Worm (Caenorhabditis elegans): ENCODE data around the gene cisd-1.

Gene cisd-1

DNA sequence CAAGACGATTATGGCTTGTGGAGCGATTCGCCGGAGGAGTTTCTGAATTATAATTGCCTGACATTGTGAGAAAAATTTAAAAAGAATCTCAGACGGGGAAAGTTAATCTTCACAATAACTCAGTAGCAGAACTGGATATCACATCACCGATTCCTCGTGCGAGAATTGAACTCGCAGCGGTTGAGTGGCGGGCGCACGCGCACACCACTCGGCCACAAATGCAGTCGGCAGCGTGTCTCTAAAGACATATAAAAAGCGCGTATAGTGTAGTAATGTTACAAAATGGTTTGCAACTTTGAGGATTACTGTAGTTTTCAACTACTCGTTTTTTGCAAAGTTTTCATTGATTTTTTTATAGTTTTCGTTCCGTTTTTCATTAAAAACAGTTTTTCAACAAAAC lies 15.2 kb upstream of the cisd-1 start (continued):
- TF ChIP-seq egl-18 (GFP tag; IDR thresholded peaks at IDR 0.05) (peak; percentile 85), attf-3 (GFP tag; conservative IDR thresholded peaks at IDR 0.05) (peak; percentile 71), nhr-80 (tag; optimal IDR thresholded peaks at IDR 0.05) (peak; percentile 57), ceh-58 (GFP tag; IDR thresholded peaks at IDR 0.05) (peak; percentile 87; the same call in 1 of the 2 replicates), zfh-2 (GFP tag; conservative IDR thresholded peaks at IDR 0.05) (peak; percentile 83), efl-1 (GFP tag; optimal IDR thresholded peaks at IDR 0.05) (peak; percentile 25), ztf-22 (GFP tag; optimal IDR thresholded peaks at IDR 0.05) (peak; percentile 57), lin-40 (tag; optimal IDR thresholded peaks at IDR 0.05) (peak; percentile 66), K11D2.4 (GFP tag; IDR thresholded peaks at IDR 0.05) (peak; percentile 72), rpc-1 (optimal IDR thresholded peaks at IDR 0.05) (peak; percentile 84), rpc-1 (tag; optimal IDR thresholded peaks at IDR 0.05) (peak; percentile 99), cebp-1 (GFP tag; IDR thresholded peaks at IDR 0.05) (peak; percentile 56; the same call in 1 of the 2 replicates), cebp-1 (tag; optimal IDR thresholded peaks at IDR 0.05) (no peak), somi-1 (GFP tag; optimal IDR thresholded peaks at IDR 0.05) (peak; percentile 88), lin-35 (GFP tag; optimal IDR thresholded peaks at IDR 0.05) (peak in 1 of 3 experiments; percentile 78), mcd-1 (GFP tag; IDR thresholded peaks at IDR 0.05) (peak; percentile 83), let-526 (GFP tag; IDR thresholded peaks at IDR 0.05) (0 out of 2 replicates have a peak, but pooled peaks have one; percentile 79), F57C9.4 (tag; optimal IDR thresholded peaks at IDR 0.05) (peak; percentile 72), cebp-2 (GFP tag; IDR thresholded peaks at IDR 0.05) (peak; percentile 97), lin-26 (GFP tag; IDR thresholded peaks at IDR 0.05) (peak; percentile 99), sptf-2 (GFP tag; optimal IDR thresholded peaks at IDR 0.05) (peak; percentile 98), ama-1 (optimal IDR thresholded peaks at IDR 0.05) (no peak), ama-1 (GFP tag; optimal IDR thresholded peaks at IDR 0.05) (peak; percentile 92 to 93), akir-1 (GFP tag; optimal IDR thresholded peaks at IDR 0.05) (peak; percentile 66), madf-3 (GFP tag; IDR thresholded peaks at IDR 0.05) (0 out of 2 replicates have a peak, but pooled peaks have one; percentile 44), atf-7 (tag; optimal IDR thresholded peaks at IDR 0.05) (peak; percentile 86), aptf-3 (GFP tag; IDR thresholded peaks at IDR 0.05) (0 out of 2 replicates have a peak, but pooled peaks have one; percentile 58), mel-28 (tag; optimal IDR thresholded peaks at IDR 0.05; ENCODE audit: borderline replicate concordance) (peak; percentile 70), ets-4 (GFP tag; optimal IDR thresholded peaks at IDR 0.05) (peak; percentile 94), ekl-4 (GFP tag; IDR thresholded peaks at IDR 0.05) (peak; percentile 92), ztf-28 (GFP tag; IDR thresholded peaks at IDR 0.05) (peak; percentile 75; the same call in 1 of the 2 replicates), nfya-1 (tag; optimal IDR thresholded peaks at IDR 0.05; ENCODE audit: borderline replicate concordance, insufficient read depth) (no peak), B0261.1 (tag; optimal IDR thresholded peaks at IDR 0.05) (peak; percentile 98)

DNA sequence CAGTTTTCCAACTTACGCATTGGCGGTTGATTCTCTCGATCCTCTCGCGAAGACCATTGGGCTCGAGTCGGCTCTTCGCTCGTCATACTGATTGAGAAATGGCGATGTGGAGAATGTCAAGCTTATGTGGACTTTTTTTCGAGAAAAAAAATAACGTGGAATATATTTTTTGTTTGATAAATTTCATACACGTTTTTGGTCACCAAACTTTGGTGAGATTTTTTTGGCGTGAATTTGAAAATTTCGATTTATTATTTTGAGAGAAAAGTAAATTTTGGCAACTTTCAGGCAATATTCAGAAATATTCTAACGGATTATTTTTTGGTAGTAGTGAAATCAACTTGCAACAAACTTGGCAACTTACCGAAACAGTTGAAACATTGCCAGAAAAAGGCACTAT lies 9.7 kb upstream of the cisd-1 start, which contains the start of gene W02B12.12:
TSS of gene W02B12.12 (minus strand) at position 101 of the 400 bp plus-strand sequence.
- TF ChIP-seq Y67H2A.10 (GFP tag; conservative IDR thresholded peaks at IDR 0.05) = no peak
- TF ChIP-seq egrh-3 (GFP tag; IDR thresholded peaks at IDR 0.05) = no peak
- no peak for TF ChIP-seq ztf-25 (GFP tag; IDR thresholded peaks at IDR 0.05)
- TF ChIP-seq ekl-4 (GFP tag; IDR thresholded peaks at IDR 0.05) = no peak
- no peak for TF ChIP-seq attf-6 (GFP tag; IDR thresholded peaks at IDR 0.05)
- TF ChIP-seq B0019.2 (GFP tag; conservative IDR thresholded peaks at IDR 0.05) = no peak
- TF ChIP-seq tbp1 (GFP tag; optimal IDR thresholded peaks at IDR 0.05) = no peak
- no peak for TF ChIP-seq egl-18 (GFP tag; IDR thresholded peaks at IDR 0.05)
- no peak for TF ChIP-seq lsy-27 (tag; optimal IDR thresholded peaks at IDR 0.05; ENCODE audit: borderline replicate concordance, insufficient read depth)
- no peak for TF ChIP-seq nfyb-1 (GFP tag; IDR thresholded peaks at IDR 0.05)
- no peak for TF ChIP-seq mel-28 (tag; optimal IDR thresholded peaks at IDR 0.05; ENCODE audit: borderline replicate concordance)
- no peak for TF ChIP-seq zim-3 (tag; optimal IDR thresholded peaks at IDR 0.05)
- TF ChIP-seq nhr-80 (tag; optimal IDR thresholded peaks at IDR 0.05) = no peak

Data from whole organism, young adult.